Worm (Caenorhabditis elegans): ENCODE data around the gene txt-12.

- TF ChIP-seq nhr-10 (tag; optimal IDR thresholded peaks at IDR 0.05) (no peak), skn-1 (tag; optimal IDR thresholded peaks at IDR 0.05) (no peak)
Observed at ce11 chrV:15111660-15112059, 18.9 kb downstream of the txt-12 start, which contains the start of gene T01G5.7.

All from whole organism, L4 larva.